Worm (Caenorhabditis elegans) whole organism, young adult: Measurements from ENCODE around the gene str-243.

ENCODE experiments used
- B0035.1 ChIP-seq: sonication (generic microtip); optimal IDR thresholded peaks from 2 replicates; lab custom pipeline; 2016; ENCODE audit warnings: missing genetic modification characterization, mild to moderate bottlenecking, missing compliant biosample characterization, missing genotype, missing genetic modification reagents
- F23B12.7 ChIP-seq: sonication (generic microtip); optimal IDR thresholded peaks from 2 replicates; lab custom pipeline; 2017; ENCODE audit warnings: missing genetic modification characterization, mild to moderate bottlenecking, missing compliant biosample characterization, antibody characterized with exemption, moderate library complexity; ENCODE audit not compliant: insufficient read depth
- F33H1.4 ChIP-seq: fragments of 200-800 bp; sonication (Bioruptor generic); IDR thresholded peaks from 2 replicates; pipeline ENCODE4 v1.3.6; 2022; ENCODE audit warnings: missing genetic modification reagents, missing genetic modification characterization, missing compliant biosample characterization
- F37B4.10 ChIP-seq: fragments of 200-800 bp; sonication (Bioruptor generic); IDR thresholded peaks from 2 replicates; pipeline ENCODE4 v1.3.6; 2022; ENCODE audit warnings: missing genetic modification characterization, missing compliant biosample characterization
- F39B2.1 ChIP-seq: fragments of 200-800 bp; sonication (Bioruptor generic); IDR thresholded peaks from 2 replicates; pipeline ENCODE4 v1.3.6; 2022; ENCODE audit warnings: missing genetic modification reagents, missing genetic modification characterization, missing compliant biosample characterization
- F52B5.7 ChIP-seq: sonication (generic microtip); optimal IDR thresholded peaks from 2 replicates; lab custom pipeline; 2016; ENCODE audit warnings: mild to moderate bottlenecking, missing genetic modification characterization, missing compliant biosample characterization
- T07F8.4 ChIP-seq: sonication (generic microtip); optimal IDR thresholded peaks from 2 replicates; lab custom pipeline; 2016; ENCODE audit warnings: mild to moderate bottlenecking, missing genetic modification characterization, moderate library complexity, missing compliant biosample characterization
- T26A5.8 ChIP-seq: sonication (generic microtip); optimal IDR thresholded peaks from 2 replicates; lab custom pipeline; 2016; ENCODE audit warnings: missing genetic modification characterization, missing compliant biosample characterization
- Y56A3A.18 ChIP-seq: fragments of 200-800 bp; sonication (Bioruptor generic); IDR thresholded peaks from 2 replicates; pipeline ENCODE4 v1.3.6; 2022; ENCODE audit warnings: missing genetic modification reagents, missing genetic modification characterization, missing compliant biosample characterization
- Y79H2A.3 ChIP-seq: fragments of 200-800 bp; sonication (Bioruptor generic); conservative IDR thresholded peaks from 2 replicates; pipeline ENCODE4 v1.3.6; 2022; ENCODE audit warnings: missing genetic modification reagents, missing genetic modification characterization, missing compliant biosample characterization
- ZK185.1 ChIP-seq: sonication (generic microtip); optimal IDR thresholded peaks from 2 replicates; lab custom pipeline; 2016; ENCODE audit warnings: mild to moderate bottlenecking, missing genetic modification characterization, missing compliant biosample characterization; ENCODE audit not compliant: poor library complexity, severe bottlenecking
- attf-3 ChIP-seq: fragments of 200-800 bp; sonication (Bioruptor generic); conservative IDR thresholded peaks from 2 replicates; pipeline ENCODE4 v1.3.6; 2022; ENCODE audit warnings: missing genetic modification reagents, missing genetic modification characterization, missing compliant biosample characterization
- attf-5 ChIP-seq: fragments of 200-800 bp; sonication (Bioruptor generic); optimal IDR thresholded peaks from 2 replicates; lab custom pipeline; 2018; ENCODE audit warnings: mild to moderate bottlenecking, missing genetic modification characterization, missing compliant biosample characterization
- attf-6 ChIP-seq: fragments of 200-800 bp; sonication (Bioruptor generic); IDR thresholded peaks from 2 replicates; pipeline ENCODE4 v1.3.6; 2022; ENCODE audit warnings: missing genetic modification reagents, missing genetic modification characterization, missing compliant biosample characterization
- bed-2 ChIP-seq: fragments of 200-800 bp; sonication (Bioruptor generic); IDR thresholded peaks from 2 replicates; pipeline ENCODE4 v1.3.6; 2022; ENCODE audit warnings: missing genetic modification reagents, missing genetic modification characterization, missing compliant biosample characterization
- cebp-1 ChIP-seq, 2 experiments: fragments of 200-800 bp in 1 of 2; sonication (Bioruptor generic) in 1 of 2; sonication (generic microtip) in 1 of 2; IDR thresholded peaks in 1 of 2; optimal IDR thresholded peaks in 1 of 2; 2 replicates each; pipeline versions ENCODE4 v1.3.6 to Lab custom; 2017 to 2022; ENCODE audit warnings: missing compliant biosample characterization in 2 of 2, missing genetic modification characterization in 2 of 2, mild to moderate bottlenecking in 1 of 2, missing genetic modification reagents in 1 of 2, moderate library complexity in 1 of 2
- cebp-2 ChIP-seq: fragments of 200-800 bp; sonication (Bioruptor generic); IDR thresholded peaks from 2 replicates; pipeline ENCODE4 v1.3.6; 2022; ENCODE audit warnings: missing genetic modification characterization, missing compliant biosample characterization
- ceh-27 ChIP-seq: fragments of 200-800 bp; sonication (Bioruptor generic); optimal IDR thresholded peaks from 2 replicates; lab custom pipeline; 2018; ENCODE audit warnings: mild to moderate bottlenecking, missing genetic modification characterization, moderate library complexity, missing compliant biosample characterization
- ceh-58 ChIP-seq: fragments of 200-800 bp; sonication (Bioruptor generic); IDR thresholded peaks from 2 replicates; pipeline ENCODE4 v1.3.6; 2022; ENCODE audit warnings: missing genetic modification characterization, missing compliant biosample characterization
- chd-7 ChIP-seq: sonication (generic microtip); optimal IDR thresholded peaks from 2 replicates; lab custom pipeline; 2016; ENCODE audit warnings: mild to moderate bottlenecking, missing genetic modification characterization, moderate library complexity, missing compliant biosample characterization
- dpff-1 ChIP-seq: sonication (generic microtip); optimal IDR thresholded peaks from 2 replicates; lab custom pipeline; 2017; ENCODE audit warnings: mild to moderate bottlenecking, missing genetic modification characterization, missing compliant biosample characterization
- dpl-1 ChIP-seq: fragments of 150-350 bp; optimal IDR thresholded peaks from 2 replicates; lab custom pipeline; 2014; ENCODE audit warnings: missing biosample characterization, missing genetic modification reagents, missing genetic modification characterization
- egrh-3 ChIP-seq: fragments of 200-800 bp; sonication (Bioruptor generic); IDR thresholded peaks from 2 replicates; pipeline ENCODE4 v1.3.6; 2022; ENCODE audit warnings: missing genetic modification reagents, missing genetic modification characterization, missing compliant biosample characterization
- ekl-4 ChIP-seq: fragments of 200-800 bp; sonication (Bioruptor generic); IDR thresholded peaks from 2 replicates; pipeline ENCODE4 v1.3.6; 2022; ENCODE audit warnings: missing genetic modification reagents, missing genetic modification characterization, missing compliant biosample characterization
- hlh-26 ChIP-seq: fragments of 200-800 bp; sonication (Bioruptor generic); conservative IDR thresholded peaks from 2 replicates; pipeline ENCODE4 v1.3.6; 2022; ENCODE audit warnings: missing genetic modification reagents, missing genetic modification characterization, missing compliant biosample characterization
- hmg-20 ChIP-seq: fragments of 200-800 bp; sonication (Bioruptor generic); IDR thresholded peaks from 2 replicates; pipeline ENCODE4 v1.3.6; 2022; ENCODE audit warnings: missing genetic modification reagents, missing genetic modification characterization, missing compliant biosample characterization
- let-526 ChIP-seq: fragments of 200-800 bp; sonication (Bioruptor generic); IDR thresholded peaks from 2 replicates; pipeline ENCODE4 v1.3.6; 2022; ENCODE audit warnings: missing genetic modification reagents, missing genetic modification characterization, missing compliant biosample characterization
- let-607 ChIP-seq, 2 experiments: fragments of 200-800 bp in 1 of 2; sonication (Bioruptor generic) in 1 of 2; sonication (generic microtip) in 1 of 2; optimal IDR thresholded peaks; 2 replicates each; lab custom pipeline; 2016 to 2018; ENCODE audit warnings: mild to moderate bottlenecking in 2 of 2, missing compliant biosample characterization in 2 of 2, missing genetic modification characterization in 2 of 2, moderate library complexity in 2 of 2, missing genotype in 1 of 2
- lin-26 ChIP-seq: fragments of 200-800 bp; sonication (Bioruptor generic); IDR thresholded peaks from 2 replicates; pipeline ENCODE4 v1.3.6; 2022; ENCODE audit warnings: missing genetic modification reagents, missing genetic modification characterization, missing compliant biosample characterization
- lin-40 ChIP-seq: sonication (generic microtip); optimal IDR thresholded peaks from 2 replicates; lab custom pipeline; 2016; ENCODE audit warnings: missing genetic modification characterization, mild to moderate bottlenecking, missing compliant biosample characterization, missing genotype, missing genetic modification reagents
- lir-1 ChIP-seq: fragments of 200-800 bp; sonication (Bioruptor generic); conservative IDR thresholded peaks from 2 replicates; pipeline ENCODE4 v1.3.6; 2022; ENCODE audit warnings: missing genetic modification reagents, missing genetic modification characterization, missing compliant biosample characterization
- madf-8 ChIP-seq: fragments of 200-800 bp; sonication (Bioruptor generic); conservative IDR thresholded peaks from 2 replicates; pipeline ENCODE4 v1.3.6; 2022; ENCODE audit warnings: missing genetic modification reagents, missing genetic modification characterization, missing compliant biosample characterization
- mes-4 ChIP-seq: sonication (generic microtip); optimal IDR thresholded peaks from 2 replicates; lab custom pipeline; 2016; ENCODE audit warnings: missing genotype, missing genetic modification characterization, missing compliant biosample characterization
- mxl-1 ChIP-seq: sonication (generic microtip); optimal IDR thresholded peaks from 2 replicates; lab custom pipeline; 2016; ENCODE audit warnings: missing genetic modification characterization, missing compliant biosample characterization
- nhr-120 ChIP-seq: fragments of 200-800 bp; sonication (Bioruptor generic); IDR thresholded peaks from 2 replicates; pipeline ENCODE4 v1.3.6; 2022; ENCODE audit warnings: missing genetic modification characterization, missing compliant biosample characterization
- nhr-179 ChIP-seq: sonication (generic microtip); optimal IDR thresholded peaks from 2 replicates; lab custom pipeline; 2016; ENCODE audit warnings: mild to moderate bottlenecking, missing genetic modification characterization, missing compliant biosample characterization
- rec-8 ChIP-seq, 2 experiments: sonication (generic microtip); optimal IDR thresholded peaks; 2 replicates each; lab custom pipeline; 2016; ENCODE audit warnings: mild to moderate bottlenecking in 2 of 2, missing genetic modification characterization in 2 of 2, missing genetic modification reagents in 2 of 2, missing genotype in 2 of 2, missing biosample characterization in 1 of 2, missing compliant biosample characterization in 1 of 2, moderate library complexity in 1 of 2
- sea-2 ChIP-seq: fragments of 200-800 bp; sonication (Bioruptor generic); IDR thresholded peaks from 2 replicates; pipeline ENCODE4 v1.3.6; 2022; ENCODE audit warnings: missing genetic modification characterization, missing compliant biosample characterization
- unc-130 ChIP-seq: sonication (generic microtip); optimal IDR thresholded peaks from 2 replicates; lab custom pipeline; 2016; ENCODE audit warnings: missing genetic modification reagents, missing genetic modification characterization, missing compliant biosample characterization
- unc-62 ChIP-seq: fragments of 150-350 bp; optimal IDR thresholded peaks from 2 replicates; lab custom pipeline; 2014; ENCODE audit warnings: missing biosample characterization, missing genetic modification reagents, missing genetic modification characterization
- xnd-1 ChIP-seq: sonication (generic microtip); optimal IDR thresholded peaks from 2 replicates; lab custom pipeline; 2016; ENCODE audit warnings: missing genotype, missing genetic modification reagents, missing genetic modification characterization, missing compliant biosample characterization
- zfh-2 ChIP-seq: fragments of 200-800 bp; sonication (Bioruptor generic); conservative IDR thresholded peaks from 2 replicates; pipeline ENCODE4 v1.3.6; 2022; ENCODE audit warnings: missing genetic modification reagents, missing genetic modification characterization, missing compliant biosample characterization
- zim-3 ChIP-seq: sonication (generic microtip); optimal IDR thresholded peaks from 2 replicates; lab custom pipeline; 2017; ENCODE audit warnings: mild to moderate bottlenecking, missing genetic modification characterization, moderate library complexity, missing compliant biosample characterization
- ztf-25 ChIP-seq: fragments of 200-800 bp; sonication (Bioruptor generic); IDR thresholded peaks from 2 replicates; pipeline ENCODE4 v1.3.6; 2022; ENCODE audit warnings: missing genetic modification reagents, missing genetic modification characterization, missing compliant biosample characterization
- ztf-28 ChIP-seq: fragments of 200-800 bp; sonication (Bioruptor generic); IDR thresholded peaks from 2 replicates; pipeline ENCODE4 v1.3.6; 2022; ENCODE audit warnings: missing genetic modification reagents, missing genetic modification characterization, missing compliant biosample characterization

Gene str-243

DNA sequence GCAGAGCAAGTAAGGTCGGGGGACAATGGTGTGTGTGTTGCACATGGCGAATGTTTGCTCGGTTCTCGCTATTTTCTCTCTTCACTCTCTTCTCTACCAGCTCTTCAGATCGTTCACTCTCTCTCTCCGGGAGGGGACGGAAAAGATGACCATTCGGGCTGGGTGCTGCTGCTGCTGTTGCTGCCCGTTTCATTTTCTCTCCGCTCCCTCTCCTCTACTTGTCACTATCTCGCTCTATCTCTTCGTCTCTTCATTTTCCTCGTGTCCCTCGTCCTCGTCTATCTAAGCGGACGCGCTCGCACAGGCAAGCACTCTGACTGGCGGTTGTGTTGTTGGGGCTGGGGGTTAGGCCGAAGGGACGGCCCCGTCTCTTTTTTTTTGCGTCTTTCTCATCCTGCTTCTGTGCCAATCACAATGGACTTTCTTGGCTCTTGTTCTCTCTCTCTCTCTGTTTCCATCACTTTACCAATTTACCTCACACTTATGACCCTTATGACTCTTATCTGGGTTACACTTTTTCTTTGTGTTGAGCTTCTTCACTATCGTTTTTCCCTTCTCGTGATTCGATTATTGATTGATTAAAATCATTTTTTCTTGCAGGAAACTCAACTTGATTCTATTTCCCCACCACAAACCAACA lies 48.0 kb upstream of the str-243 start, which contains the start of the genes F53E2.2 and unc-60 (continued):
- TF ChIP-seq xnd-1 (no peak), dpl-1 (GFP tag; lab: Kevin White, UChicago) (no peak), ceh-58 (GFP tag; lab: Robert Waterston, UW) (no peak), bed-2 (GFP tag; lab: Robert Waterston, UW) (no peak), Y79H2A.3 (GFP tag; lab: Robert Waterston, UW) (no peak), chd-7 (tag; lab: Kevin White, UChicago) (peak; percentile 17), cebp-2 (GFP tag; lab: Robert Waterston, UW) (0 out of 2 replicates have a peak, but pooled peaks have one; percentile 54), zfh-2 (peak; percentile 97), hmg-20 (GFP tag; lab: Robert Waterston, UW) (no peak), ztf-28 (GFP tag; lab: Robert Waterston, UW) (no peak), Y56A3A.18 (GFP tag; lab: Robert Waterston, UW) (no peak), rec-8 (tag; optimal IDR thresholded peaks at IDR 0.05; lab: Kevin White, UChicago) (no peak), sea-2 (GFP tag; lab: Robert Waterston, UW) (no peak), dpff-1 (tag; lab: Kevin White, UChicago) (no peak), nhr-179 (tag; lab: Kevin White, UChicago) (no peak), F52B5.7 (tag; lab: Kevin White, UChicago) (no peak), attf-3 (GFP tag; lab: Robert Waterston, UW) (no peak), attf-6 (GFP tag; lab: Robert Waterston, UW) (no peak), madf-8 (GFP tag; lab: Robert Waterston, UW) (no peak), ZK185.1 (tag; lab: Kevin White, UChicago) (peak; percentile 67), nhr-120 (GFP tag; lab: Robert Waterston, UW) (no peak), lin-40 (tag; lab: Kevin White, UChicago) (peak; percentile 50), mes-4 (tag; lab: Kevin White, UChicago) (no peak), F39B2.1 (no peak), T26A5.8 (tag; lab: Kevin White, UChicago) (no peak), ekl-4 (peak; percentile 15; the same call in 1 of the 2 replicates), egrh-3 (GFP tag; lab: Robert Waterston, UW) (peak; percentile 68)

DNA sequence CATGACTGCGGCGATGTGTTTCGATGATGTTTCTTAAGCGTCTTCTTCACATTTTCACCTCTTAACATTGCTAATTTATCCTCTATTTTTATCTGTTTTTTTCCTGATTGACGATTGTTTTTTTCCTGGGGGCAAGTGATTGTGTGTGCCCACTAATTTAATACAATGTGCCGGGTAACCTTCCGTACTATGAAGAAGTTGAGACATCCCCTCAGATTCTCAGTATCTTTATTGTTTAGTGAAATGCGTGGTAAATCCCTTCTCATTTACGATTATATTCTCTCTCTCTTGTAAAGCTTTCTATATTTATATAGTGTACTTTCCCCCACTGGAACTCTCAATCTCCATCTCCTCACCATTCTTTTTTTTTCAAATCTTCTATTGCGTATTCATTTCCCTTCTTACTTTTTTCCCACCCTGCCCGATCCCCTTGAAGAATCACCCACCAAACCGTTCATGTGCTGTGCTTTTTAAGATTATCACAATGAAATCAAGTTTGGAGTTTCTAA lies 46.2 kb upstream of the str-243 start:
- TF ChIP-seq lin-26, result no peak
- no peak for TF ChIP-seq B0035.1 (tag; lab: Kevin White, UChicago)
- no peak for TF ChIP-seq hlh-26 (GFP tag; lab: Robert Waterston, UW)
- no peak for TF ChIP-seq attf-5 (GFP tag; lab: Kevin White, UChicago)
- no peak for TF ChIP-seq F33H1.4
- no peak for TF ChIP-seq T07F8.4
- no peak for TF ChIP-seq unc-62 (GFP tag; lab: Kevin White, UChicago)
- no peak for TF ChIP-seq unc-130
- TF ChIP-seq ztf-25 (GFP tag; lab: Robert Waterston, UW), result peak; percentile 59; the same call in 1 of the 2 replicates
- 0 out of 2 replicates have a peak, but pooled peaks have one; percentile 10 for TF ChIP-seq attf-6 (GFP tag; lab: Robert Waterston, UW)
- no peak for TF ChIP-seq lin-40 (tag; lab: Kevin White, UChicago)
- TF ChIP-seq zim-3 (tag; lab: Kevin White, UChicago), result no peak
- no peak for TF ChIP-seq xnd-1
- TF ChIP-seq lir-1 (GFP tag; lab: Robert Waterston, UW), result no peak
- no peak for TF ChIP-seq F37B4.10 (GFP tag; lab: Robert Waterston, UW)
- no peak for TF ChIP-seq mxl-1
- TF ChIP-seq mes-4 (tag; lab: Kevin White, UChicago), result no peak
- TF ChIP-seq let-607 (tag; optimal IDR thresholded peaks at IDR 0.05; lab: Kevin White, UChicago), result no peak
- TF ChIP-seq nhr-120 (GFP tag; lab: Robert Waterston, UW), result no peak
- no peak for TF ChIP-seq nhr-179 (tag; lab: Kevin White, UChicago)
- TF ChIP-seq F23B12.7, result no peak
- no peak for TF ChIP-seq cebp-1 (GFP tag; IDR thresholded peaks at IDR 0.05; lab: Robert Waterston, UW)
- no peak for TF ChIP-seq cebp-1 (tag; optimal IDR thresholded peaks at IDR 0.05; lab: Kevin White, UChicago)
- TF ChIP-seq ceh-27 (GFP tag; lab: Kevin White, UChicago), result no peak
- 0 out of 2 replicates have a peak, but pooled peaks have one; percentile 2 for TF ChIP-seq F39B2.1
- TF ChIP-seq attf-3 (GFP tag; lab: Robert Waterston, UW), result no peak
- TF ChIP-seq let-526 (GFP tag; lab: Robert Waterston, UW), result no peak
